Worm (Caenorhabditis elegans) whole organism, early embryonic: Measurements from ENCODE around the gene M02E1.3.

Source experiments
- B0310.2 ChIP-seq: sonication (generic microtip); optimal IDR thresholded peaks from 2 replicates; lab custom pipeline; 2016; ENCODE audit warnings: mild to moderate bottlenecking, missing genetic modification characterization, missing compliant biosample characterization
- F13C5.2 ChIP-seq: sonication (generic microtip); optimal IDR thresholded peaks from 2 replicates; lab custom pipeline; 2017; ENCODE audit warnings: mild to moderate bottlenecking, missing genetic modification characterization, inconsistent platforms, missing compliant biosample characterization
- aly-1 ChIP-seq: sonication (generic microtip); optimal IDR thresholded peaks from 2 replicates; lab custom pipeline; 2016; ENCODE audit warnings: missing genetic modification characterization, missing compliant biosample characterization
- ama-1 ChIP-seq: fragments of 150-350 bp; optimal IDR thresholded peaks from 2 replicates; lab custom pipeline; 2014
- ceh-13 ChIP-seq: fragments of 200-800 bp; sonication (Bioruptor generic); optimal IDR thresholded peaks from 2 replicates; lab custom pipeline; 2018; ENCODE audit warnings: mild to moderate bottlenecking, missing genetic modification characterization, missing compliant biosample characterization
- ceh-36 ChIP-seq: sonication (generic microtip); optimal IDR thresholded peaks from 2 replicates; lab custom pipeline; 2016; ENCODE audit warnings: missing genetic modification characterization, inconsistent platforms, missing compliant biosample characterization
- ets-7 ChIP-seq: sonication (generic microtip); optimal IDR thresholded peaks from 2 replicates; lab custom pipeline; 2016; ENCODE audit warnings: missing genotype, missing genetic modification characterization, missing compliant biosample characterization
- flt-1 ChIP-seq: fragments of 200-800 bp; sonication (Bioruptor generic); IDR thresholded peaks from 2 replicates; pipeline ENCODE4 v1.3.6; 2022; ENCODE audit warnings: missing genetic modification characterization, missing compliant biosample characterization
- hmbx-1 ChIP-seq: sonication (generic microtip); optimal IDR thresholded peaks from 2 replicates; lab custom pipeline; 2016; ENCODE audit warnings: mild to moderate bottlenecking, missing genetic modification characterization, missing compliant biosample characterization
- hmg-4 ChIP-seq: fragments of 200-800 bp; sonication (Bioruptor generic); optimal IDR thresholded peaks from 2 replicates; lab custom pipeline; 2018; ENCODE audit warnings: mild to moderate bottlenecking, missing genetic modification characterization, missing compliant biosample characterization
- hnd-1 ChIP-seq: sonication (generic microtip); optimal IDR thresholded peaks from 2 replicates; lab custom pipeline; 2016; ENCODE audit warnings: missing genetic modification characterization, missing compliant biosample characterization
- pes-1 ChIP-seq: fragments of 200-800 bp; sonication (Bioruptor generic); IDR thresholded peaks from 2 replicates; pipeline ENCODE4 v1.3.6; 2022; ENCODE audit warnings: missing genetic modification reagents, missing genetic modification characterization, missing compliant biosample characterization
- sea-1 ChIP-seq: fragments of 200-800 bp; sonication (Bioruptor generic); conservative IDR thresholded peaks from 2 replicates; pipeline ENCODE4 v1.3.6; 2022; ENCODE audit warnings: missing genetic modification characterization, missing compliant biosample characterization
- tbx-11 ChIP-seq: fragments of 200-800 bp; sonication (Bioruptor generic); IDR thresholded peaks from 2 replicates; pipeline ENCODE4 v1.3.6; 2022; ENCODE audit warnings: missing genetic modification characterization, missing compliant biosample characterization
- tbx-37 ChIP-seq: fragments of 200-800 bp; sonication (Bioruptor generic); conservative IDR thresholded peaks from 2 replicates; pipeline ENCODE4 v1.3.6; 2022; ENCODE audit warnings: missing genetic modification reagents, missing genetic modification characterization, missing compliant biosample characterization
- tra-4 ChIP-seq: sonication (generic microtip); optimal IDR thresholded peaks from 2 replicates; lab custom pipeline; 2017; ENCODE audit warnings: missing genetic modification characterization, missing compliant biosample characterization

M02E1.3 gene

ce11 chrX:357792-358191, 35.5 kb downstream of the M02E1.3 start, which contains the start of gene C04E7.1:
Gene C04E7.1, plus strand, starts transcription at chrX:358092.
- no peak for TF ChIP-seq flt-1 (GFP tag; lab: Robert Waterston, UW)
- TF ChIP-seq tra-4 (tag; lab: Kevin White, UChicago): no peak
- no peak for TF ChIP-seq hmbx-1
- no peak for TF ChIP-seq F13C5.2 (tag; lab: Kevin White, UChicago)
- no peak for TF ChIP-seq B0310.2
- TF ChIP-seq aly-1 (tag; lab: Kevin White, UChicago): no peak
- no peak for TF ChIP-seq hnd-1
- no peak for TF ChIP-seq ceh-13 (GFP tag; lab: Kevin White, UChicago)
- no peak for TF ChIP-seq ceh-36 (tag; lab: Kevin White, UChicago)
- no peak for TF ChIP-seq ama-1 (lab: Kevin White, UChicago)
- TF ChIP-seq ets-7 (tag; lab: Kevin White, UChicago): no peak
- no peak for TF ChIP-seq hmg-4 (GFP tag; lab: Kevin White, UChicago)
- no peak for TF ChIP-seq tbx-11 (GFP tag; lab: Robert Waterston, UW)
- TF ChIP-seq pes-1 (GFP tag; lab: Robert Waterston, UW): no peak

ce11 chrX:360479-360878, 38.2 kb downstream of the M02E1.3 start, which contains the start of gene C04E7.5:
Gene C04E7.5, plus strand, starts transcription at chrX:360779.
- TF ChIP-seq hmg-4 (GFP tag; lab: Kevin White, UChicago): no peak
- TF ChIP-seq ama-1 (lab: Kevin White, UChicago): no peak
- TF ChIP-seq tra-4 (tag; lab: Kevin White, UChicago): no peak
- no peak for TF ChIP-seq tbx-37
- no peak for TF ChIP-seq ceh-13 (GFP tag; lab: Kevin White, UChicago)
- no peak for TF ChIP-seq tbx-11 (GFP tag; lab: Robert Waterston, UW)
- no peak for TF ChIP-seq hmbx-1
- TF ChIP-seq aly-1 (tag; lab: Kevin White, UChicago): no peak
- no peak for TF ChIP-seq B0310.2

ce11 chrX:369923-370322, 47.6 kb downstream of the M02E1.3 start:
- TF ChIP-seq hmg-4 (GFP tag; lab: Kevin White, UChicago) (no peak), ceh-13 (GFP tag; lab: Kevin White, UChicago) (no peak), sea-1 (GFP tag; lab: Robert Waterston, UW) (no peak), hmbx-1 (no peak)

ce11 chrX:371761-372285, 49.5 kb downstream of the M02E1.3 start, which contains the start of gene nrde-3:
Gene nrde-3, plus strand, starts transcription at chrX:372235.
- no peak for TF ChIP-seq hmg-4 (GFP tag; lab: Kevin White, UChicago)
- TF ChIP-seq aly-1 (tag; lab: Kevin White, UChicago): no peak
- no peak for TF ChIP-seq tra-4 (tag; lab: Kevin White, UChicago)
- no peak for TF ChIP-seq ceh-36 (tag; lab: Kevin White, UChicago)
- no peak for TF ChIP-seq ceh-13 (GFP tag; lab: Kevin White, UChicago)
- TF ChIP-seq hmbx-1: no peak
- TF ChIP-seq sea-1 (GFP tag; lab: Robert Waterston, UW): no peak
- no peak for TF ChIP-seq hnd-1
- TF ChIP-seq pes-1 (GFP tag; lab: Robert Waterston, UW): no peak
- TF ChIP-seq ama-1 (lab: Kevin White, UChicago): no peak
- TF ChIP-seq ets-7 (tag; lab: Kevin White, UChicago): no peak
- no peak for TF ChIP-seq flt-1 (GFP tag; lab: Robert Waterston, UW)
- TF ChIP-seq F13C5.2 (tag; lab: Kevin White, UChicago): no peak
- no peak for TF ChIP-seq tbx-37
